Worm (Caenorhabditis elegans) whole organism, young adult: ENCODE results near the gene Y43E12A.2.
"Not testable (repeated sequence)": the region's sequence is repeated elsewhere in the genome, so short reads cannot be mapped to it uniquely, and the experiment has no call there.

Experiments
- T26A5.8 ChIP-seq: sonication (generic microtip); optimal IDR thresholded peaks from 2 replicates; lab custom pipeline; 2016; ENCODE audit warnings: missing genetic modification characterization, missing compliant biosample characterization
- Y56A3A.18 ChIP-seq: fragments of 200-800 bp; sonication (Bioruptor generic); IDR thresholded peaks from 2 replicates; pipeline ENCODE4 v1.3.6; 2022; ENCODE audit warnings: missing genetic modification reagents, missing genetic modification characterization, missing compliant biosample characterization
- ama-1 ChIP-seq, 3 experiments: fragments of 150-350 bp in 1 of 3; sonication (generic microtip) in 2 of 3; optimal IDR thresholded peaks; 2 replicates each; lab custom pipeline; 2014 to 2018; ENCODE audit warnings: missing biosample characterization in 2 of 3, missing genetic modification characterization in 2 of 3, missing genetic modification reagents in 2 of 3
- attf-5 ChIP-seq: fragments of 200-800 bp; sonication (Bioruptor generic); optimal IDR thresholded peaks from 2 replicates; lab custom pipeline; 2018; ENCODE audit warnings: mild to moderate bottlenecking, missing genetic modification characterization, missing compliant biosample characterization
- cebp-2 ChIP-seq: fragments of 200-800 bp; sonication (Bioruptor generic); IDR thresholded peaks from 2 replicates; pipeline ENCODE4 v1.3.6; 2022; ENCODE audit warnings: missing genetic modification characterization, missing compliant biosample characterization
- ceh-58 ChIP-seq: fragments of 200-800 bp; sonication (Bioruptor generic); IDR thresholded peaks from 2 replicates; pipeline ENCODE4 v1.3.6; 2022; ENCODE audit warnings: missing genetic modification characterization, missing compliant biosample characterization
- dox-1 ChIP-seq: fragments of 200-800 bp; sonication (Bioruptor generic); IDR thresholded peaks from 2 replicates; pipeline ENCODE4 v1.3.6; 2022; ENCODE audit warnings: missing genetic modification reagents, missing genetic modification characterization, missing compliant biosample characterization
- lag-1 ChIP-seq: fragments of 200-800 bp; sonication (Bioruptor generic); IDR thresholded peaks from 2 replicates; pipeline ENCODE4 v1.3.6; 2022; ENCODE audit warnings: missing genetic modification reagents, missing genetic modification characterization, missing compliant biosample characterization
- lin-35 ChIP-seq, 3 experiments: fragments of 150-350 bp in 2 of 3; sonication (generic microtip) in 1 of 3; optimal IDR thresholded peaks; 2 replicates each; lab custom pipeline; 2014 to 2018; ENCODE audit warnings: missing biosample characterization in 3 of 3, missing genetic modification characterization in 3 of 3, missing genetic modification reagents in 3 of 3
- lsl-1 ChIP-seq: fragments of 200-800 bp; sonication (Bioruptor generic); optimal IDR thresholded peaks from 2 replicates; lab custom pipeline; 2018; ENCODE audit warnings: mild to moderate bottlenecking, missing genetic modification characterization, moderate library complexity, missing compliant biosample characterization
- snpc-4 ChIP-seq, 5 experiments: fragments of 150-350 bp in 1 of 5; sonication (generic microtip) in 4 of 5; optimal IDR thresholded peaks; 2 replicates each; lab custom pipeline; 2014 to 2018; ENCODE audit warnings: missing genetic modification characterization in 5 of 5, missing biosample characterization in 3 of 5, antibody characterized with exemption in 2 of 5, mild to moderate bottlenecking in 2 of 5, missing compliant biosample characterization in 2 of 5, missing genotype in 2 of 5, moderate library complexity in 2 of 5, missing genetic modification reagents in 1 of 5
- tlf-1 ChIP-seq: fragments of 200-800 bp; sonication (Bioruptor generic); optimal IDR thresholded peaks from 2 replicates; lab custom pipeline; 2018; ENCODE audit warnings: mild to moderate bottlenecking, missing genetic modification characterization, missing compliant biosample characterization
- unc-62 ChIP-seq: fragments of 150-350 bp; optimal IDR thresholded peaks from 2 replicates; lab custom pipeline; 2014; ENCODE audit warnings: missing biosample characterization, missing genetic modification reagents, missing genetic modification characterization
- ztf-25 ChIP-seq: fragments of 200-800 bp; sonication (Bioruptor generic); IDR thresholded peaks from 2 replicates; pipeline ENCODE4 v1.3.6; 2022; ENCODE audit warnings: missing genetic modification reagents, missing genetic modification characterization, missing compliant biosample characterization

- TF ChIP-seq Y56A3A.18 (GFP tag; lab: Robert Waterston, UW); dox-1 (GFP tag; lab: Robert Waterston, UW); lin-35 (GFP tag; optimal IDR thresholded peaks at IDR 0.05; lab: Kevin White, UChicago); ama-1 (optimal IDR thresholded peaks at IDR 0.05; lab: Kevin White, UChicago); ama-1 (GFP tag; optimal IDR thresholded peaks at IDR 0.05; lab: Kevin White, UChicago); ztf-25 (GFP tag; lab: Robert Waterston, UW); cebp-2 (GFP tag; lab: Robert Waterston, UW); unc-62 (GFP tag; lab: Kevin White, UChicago); lag-1 (GFP tag; lab: Robert Waterston, UW); ceh-58 (GFP tag; lab: Robert Waterston, UW); lsl-1 (GFP tag; lab: Kevin White, UChicago); tlf-1; T26A5.8 (tag; lab: Kevin White, UChicago); attf-5 (GFP tag; lab: Kevin White, UChicago); snpc-4 (GFP tag; optimal IDR thresholded peaks at IDR 0.05; lab: Kevin White, UChicago); snpc-4 (tag; optimal IDR thresholded peaks at IDR 0.05; lab: Kevin White, UChicago): not testable (repeated sequence)
These were observed 26.9 kb upstream of the Y43E12A.2 start, which contains the start of gene Y69E1A.4 for ce11 chrIV:10954955-10955354.
